Worm (Caenorhabditis elegans) whole organism, midembryonic: Measurements from ENCODE around the gene C29F5.1.

ENCODE experiments used
- med-1 ChIP-seq: sonication (generic microtip); optimal IDR thresholded peaks from 2 replicates; lab custom pipeline; 2017; ENCODE audit warnings: missing genetic modification characterization, mild to moderate bottlenecking, missing compliant biosample characterization, antibody characterized with exemption, missing genetic modification reagents; ENCODE audit not compliant: insufficient read depth
- ref-1 ChIP-seq: fragments of 200-800 bp; sonication (Bioruptor generic); conservative IDR thresholded peaks from 2 replicates; pipeline ENCODE4 v1.3.6; 2022; ENCODE audit warnings: missing genetic modification reagents, missing genetic modification characterization, missing compliant biosample characterization

DNA sequence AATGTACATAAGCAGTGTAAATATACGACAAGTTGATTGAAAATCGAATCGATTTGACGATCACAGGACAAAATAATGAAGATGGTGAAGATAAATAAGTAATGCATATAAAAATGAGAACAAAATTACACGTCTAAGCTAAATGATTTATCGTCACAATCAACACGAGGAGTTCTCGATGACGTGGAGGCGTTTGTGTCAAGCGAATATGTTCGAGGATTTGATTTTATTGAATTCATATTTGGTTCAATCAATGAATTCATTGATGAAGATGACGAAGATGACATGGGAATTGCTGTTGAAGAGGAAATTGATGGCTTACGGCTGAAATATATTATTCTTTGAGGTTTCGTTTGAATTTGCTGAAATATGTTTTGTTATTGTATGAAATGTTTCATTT, 10.8 kb upstream of the C29F5.1 start, which contains the start of gene nyn-3:
- TF ChIP-seq med-1 (GFP tag; lab: Kevin White, UChicago) (no peak), ref-1 (GFP tag; lab: Robert Waterston, UW) (no peak)
